Worm (Caenorhabditis elegans): ENCODE results near the gene F35A5.5.

DNA sequence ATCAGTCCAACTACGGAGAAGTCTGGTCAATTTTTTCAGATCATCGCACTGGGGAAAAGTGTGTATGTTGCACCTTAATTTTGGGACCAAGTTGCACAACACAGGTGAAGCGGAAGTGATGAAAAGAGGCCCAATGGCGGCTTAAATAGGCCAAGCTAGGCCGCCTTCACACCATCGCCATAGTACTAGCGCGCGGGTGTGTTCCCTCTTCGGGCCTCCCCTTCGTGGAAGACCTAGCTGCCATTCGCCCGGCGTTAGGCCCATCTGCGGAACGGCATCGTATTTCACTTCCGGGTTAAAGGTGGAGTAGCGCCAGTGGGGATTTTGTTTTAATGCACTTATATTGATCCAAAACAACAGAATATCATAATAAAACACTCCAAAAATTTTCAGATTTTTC is 35.7 kb downstream of the F35A5.5 start:
- TF ChIP-seq ztf-29 (GFP tag; IDR thresholded peaks at IDR 0.05), result no peak
- no peak for TF ChIP-seq ref-1 (GFP tag; conservative IDR thresholded peaks at IDR 0.05)
- no peak for TF ChIP-seq flt-1 (GFP tag; IDR thresholded peaks at IDR 0.05)
- TF ChIP-seq med-1 (GFP tag; optimal IDR thresholded peaks at IDR 0.05; ENCODE audit: insufficient read depth), result no peak
- 0 out of 2 replicates have a peak, but pooled peaks have one; percentile 44 for TF ChIP-seq tab-1 (GFP tag; IDR thresholded peaks at IDR 0.05)
